Fruit fly (Drosophila melanogaster): ENCODE data around the gene CG4186.

CG4186 gene

DNA sequence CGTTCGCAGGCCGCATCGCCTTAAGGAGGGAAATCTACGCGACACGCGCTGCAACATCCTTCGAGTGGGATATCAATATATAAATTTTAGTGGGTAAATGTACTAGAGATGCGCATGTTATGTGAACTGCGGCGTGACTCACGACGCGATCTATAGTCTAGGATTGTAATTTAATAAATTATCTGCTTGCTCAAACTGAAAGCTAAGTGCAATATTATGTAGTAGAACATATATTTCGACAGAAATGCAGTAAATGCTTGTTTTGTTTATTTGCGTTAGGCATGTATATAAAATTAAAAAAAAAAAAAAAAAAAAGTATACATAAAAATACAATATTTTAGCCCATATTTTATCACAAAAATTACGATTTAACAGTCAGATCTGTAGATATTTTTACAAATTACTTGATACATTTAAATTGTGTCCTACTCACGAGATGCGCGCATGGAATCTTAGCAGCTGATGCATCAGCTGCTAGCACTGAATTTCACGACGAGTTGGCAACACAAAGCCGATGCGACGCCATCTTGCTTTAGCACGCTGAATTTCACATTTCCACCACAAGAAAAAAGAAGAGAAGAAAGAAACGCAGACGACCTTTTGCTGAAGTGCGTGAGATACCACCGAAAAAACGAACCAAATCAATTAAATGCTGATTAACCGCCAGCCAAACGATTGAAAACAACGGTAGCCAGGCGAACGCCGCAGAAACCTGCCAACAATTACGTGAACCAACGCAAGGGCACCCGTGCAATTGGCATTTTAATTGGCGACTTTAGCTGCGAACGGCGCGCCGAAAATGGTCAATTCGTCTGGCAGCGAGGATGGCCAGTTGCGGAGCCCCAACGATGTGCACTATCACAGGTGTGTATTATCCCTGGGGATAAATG lies 1.9 kb downstream of the CG4186 start, which contains the start of the genes CG4042 and Pitslre (continued):
- TF ChIP-seq CG2202 (tag; optimal IDR thresholded peaks at IDR 0.05) = no peak
- no peak for TF ChIP-seq tx (GFP tag; optimal IDR thresholded peaks at IDR 0.05)
- no peak for TF ChIP-seq CG16815 (GFP tag; optimal IDR thresholded peaks at IDR 0.05)
- TF ChIP-seq CG8924 (tag; optimal IDR thresholded peaks at IDR 0.05) = no peak
- peak; percentile 61 for TF ChIP-seq Hr3 (GFP tag; optimal IDR thresholded peaks at IDR 0.05)
- no peak for TF ChIP-seq schlank (tag; optimal IDR thresholded peaks at IDR 0.05)
- peak; percentile 23; the same call in 1 of the 3 replicates for TF ChIP-seq Opbp (GFP tag; IDR thresholded peaks at IDR 0.05; ENCODE audit: partially characterized antibody)
- TF ChIP-seq Eip74EF (GFP tag; optimal IDR thresholded peaks at IDR 0.05) = no peak
- TF ChIP-seq Ptx1 (GFP tag; IDR thresholded peaks at IDR 0.05) = 0 out of 2 replicates have a peak, but pooled peaks have one; percentile 15
- TF ChIP-seq ftz-f1 (GFP tag; optimal IDR thresholded peaks at IDR 0.05) = no peak
- TF ChIP-seq Nf-YA (GFP tag; IDR thresholded peaks at IDR 0.05) = no peak
- TF ChIP-seq CG2712 (tag; optimal IDR thresholded peaks at IDR 0.05) = peak; percentile 60
- TF ChIP-seq tna (GFP tag; IDR thresholded peaks at IDR 0.05; ENCODE audit: partially characterized antibody) = no peak
- TF ChIP-seq CG4820 (GFP tag; optimal IDR thresholded peaks at IDR 0.05) = peak; percentile 37
- TF ChIP-seq CG1024 (GFP tag; IDR thresholded peaks at IDR 0.05) = no peak
- TF ChIP-seq CG11696 (GFP tag; IDR thresholded peaks at IDR 0.05) = no peak
- TF ChIP-seq CG32767 (GFP tag; IDR thresholded peaks at IDR 0.05) = no peak
- TF ChIP-seq pita (GFP tag; optimal IDR thresholded peaks at IDR 0.05) = no peak
- no peak for TF ChIP-seq CG17912 (GFP tag; optimal IDR thresholded peaks at IDR 0.05)
- no peak for TF ChIP-seq CG15601 (tag; optimal IDR thresholded peaks at IDR 0.05)
- no peak for TF ChIP-seq CG18011 (GFP tag; optimal IDR thresholded peaks at IDR 0.05)
- peak; percentile 97 for TF ChIP-seq trem (tag; optimal IDR thresholded peaks at IDR 0.05)
- no peak for TF ChIP-seq CG8281 (tag; optimal IDR thresholded peaks at IDR 0.05)
- no peak for TF ChIP-seq CG4328 (GFP tag; optimal IDR thresholded peaks at IDR 0.05)
- TF ChIP-seq NC2β (GFP tag; optimal IDR thresholded peaks at IDR 0.05) = no peak
- no peak for TF ChIP-seq ATbp (GFP tag; optimal IDR thresholded peaks at IDR 0.05)
- TF ChIP-seq Rfx (GFP tag; IDR thresholded peaks at IDR 0.05) = peak; percentile 49
- TF ChIP-seq Adf1 (GFP tag; IDR thresholded peaks at IDR 0.05) = peak; percentile 28; the same call in 1 of the 2 replicates
- TF ChIP-seq Hand (GFP tag; optimal IDR thresholded peaks at IDR 0.05) = no peak
- peak; percentile 29 for TF ChIP-seq nmo (GFP tag; optimal IDR thresholded peaks at IDR 0.05)
- no peak for TF ChIP-seq CG11398 (GFP tag; optimal IDR thresholded peaks at IDR 0.05)
- no peak for TF ChIP-seq dm (GFP tag; optimal IDR thresholded peaks at IDR 0.05)
- no peak for TF ChIP-seq CG7745 (tag; optimal IDR thresholded peaks at IDR 0.05)
- no peak for TF ChIP-seq Fer3 (tag; optimal IDR thresholded peaks at IDR 0.05)
- TF ChIP-seq fru (optimal IDR thresholded peaks at IDR 0.05) = no peak
- no peak for TF ChIP-seq CG12236 (GFP tag; optimal IDR thresholded peaks at IDR 0.05)
- TF ChIP-seq CG2678 (tag; optimal IDR thresholded peaks at IDR 0.05) = peak; percentile 43
- no peak for TF ChIP-seq CG5245 (GFP tag; optimal IDR thresholded peaks at IDR 0.05)
- no peak for TF ChIP-seq CG2875 (GFP tag; optimal IDR thresholded peaks at IDR 0.05)
- TF ChIP-seq fd3F (GFP tag; optimal IDR thresholded peaks at IDR 0.05) = no peak
- TF ChIP-seq Lhr (GFP tag; optimal IDR thresholded peaks at IDR 0.05) = no peak
- peak; percentile 33 for TF ChIP-seq CG3847 (GFP tag; IDR thresholded peaks at IDR 0.05)
- TF ChIP-seq CG12155 (GFP tag; optimal IDR thresholded peaks at IDR 0.05) = peak; percentile 53
- TF ChIP-seq CG17186 (GFP tag; optimal IDR thresholded peaks at IDR 0.05) = peak; percentile 15
- TF ChIP-seq CG17385 (GFP tag; optimal IDR thresholded peaks at IDR 0.05) = peak; percentile 32
- TF ChIP-seq az2 (GFP tag; optimal IDR thresholded peaks at IDR 0.05) = peak; percentile 46
- TF ChIP-seq CG13123 (GFP tag; optimal IDR thresholded peaks at IDR 0.05) = no peak
- TF ChIP-seq yki (optimal IDR thresholded peaks at IDR 0.05) = no peak
- no peak for TF ChIP-seq NK7.1 (GFP tag; optimal IDR thresholded peaks at IDR 0.05)
